Fruit fly (Drosophila melanogaster) whole organism, embryonic: ENCODE results near the gene Gr98b.

Experiments used
- ATbp ChIP-seq: fragments of 200-800 bp; sonication (Bioruptor generic); optimal IDR thresholded peaks from 2 replicates; lab custom pipeline; 2017; ENCODE audit warnings: missing biosample characterization, mild to moderate bottlenecking, missing genetic modification characterization, missing genetic modification reagents
- Abd-B ChIP-seq: fragments of 200-800 bp; sonication (Bioruptor generic); optimal IDR thresholded peaks from 2 replicates; lab custom pipeline; 2018; ENCODE audit warnings: missing biosample characterization, mild to moderate bottlenecking, missing genetic modification characterization, moderate library complexity
- CG10274 ChIP-seq: fragments of 200-800 bp; sonication (Bioruptor generic); optimal IDR thresholded peaks from 3 replicates; lab custom pipeline; 2017; ENCODE audit warnings: missing biosample characterization, mild to moderate bottlenecking, missing genetic modification characterization
- CG11456 ChIP-seq: fragments of 200-800 bp; sonication (Bioruptor generic); IDR thresholded peaks from 3 replicates; pipeline ENCODE4 v1.3.6; 2022; ENCODE audit warnings: missing biosample characterization, missing genetic modification characterization
- CG11695 ChIP-seq: fragments of 200-800 bp; sonication (Bioruptor generic); IDR thresholded peaks from 3 replicates; pipeline ENCODE4 v1.3.6; 2022; ENCODE audit warnings: missing biosample characterization, missing genetic modification characterization
- CG12299 ChIP-seq: fragments of 200-800 bp; sonication (Bioruptor generic); optimal IDR thresholded peaks from 2 replicates; lab custom pipeline; 2018; ENCODE audit warnings: missing biosample characterization, mild to moderate bottlenecking, missing genetic modification characterization
- CG12659 ChIP-seq: fragments of 200-800 bp; sonication (Bioruptor generic); optimal IDR thresholded peaks from 3 replicates; lab custom pipeline; 2017; ENCODE audit warnings: mild to moderate bottlenecking, missing biosample characterization, missing genetic modification reagents, missing genetic modification characterization
- CG16813 ChIP-seq: fragments of 200-800 bp; sonication (Bioruptor generic); IDR thresholded peaks from 3 replicates; pipeline ENCODE4 v1.3.6; 2022; ENCODE audit warnings: missing biosample characterization, missing genetic modification characterization; ENCODE audit not compliant: partially characterized antibody
- CG17612 ChIP-seq: fragments of 200-800 bp; sonication (Bioruptor generic); IDR thresholded peaks from 2 replicates; pipeline ENCODE4 v1.3.6; 2022; ENCODE audit warnings: missing biosample characterization, missing genetic modification characterization
- CG18476 ChIP-seq: fragments of 200-800 bp; sonication (Bioruptor generic); optimal IDR thresholded peaks from 2 replicates; lab custom pipeline; 2016; ENCODE audit warnings: missing biosample characterization, mild to moderate bottlenecking, missing genetic modification characterization
- CG30020 ChIP-seq: fragments of 200-800 bp; optimal IDR thresholded peaks from 2 replicates; lab custom pipeline; 2019; ENCODE audit warnings: missing biosample characterization, mild to moderate bottlenecking, missing genetic modification characterization, moderate library complexity
- CG4707 ChIP-seq: fragments of 200-800 bp; sonication (Bioruptor generic); optimal IDR thresholded peaks from 2 replicates; lab custom pipeline; 2018; ENCODE audit warnings: missing biosample characterization, mild to moderate bottlenecking, missing genetic modification characterization, moderate library complexity
- CG4854 ChIP-seq: fragments of 200-800 bp; sonication (Bioruptor generic); optimal IDR thresholded peaks from 2 replicates; lab custom pipeline; 2016; ENCODE audit warnings: missing biosample characterization, missing genetic modification characterization, inconsistent platforms
- CG6272 ChIP-seq: fragments of 200-800 bp; sonication (Bioruptor generic); IDR thresholded peaks from 2 replicates; pipeline ENCODE4 v1.3.6; 2022; ENCODE audit warnings: missing biosample characterization, missing genetic modification characterization
- CG7839 ChIP-seq: fragments of 200-800 bp; sonication (Bioruptor generic); optimal IDR thresholded peaks from 3 replicates; lab custom pipeline; 2018; ENCODE audit warnings: missing biosample characterization, mild to moderate bottlenecking, missing genetic modification characterization, moderate library complexity
- CG8089 ChIP-seq: fragments of 200-800 bp; sonication (Bioruptor generic); optimal IDR thresholded peaks from 3 replicates; lab custom pipeline; 2016; ENCODE audit warnings: missing biosample characterization, missing genetic modification characterization
- CG9609 ChIP-seq: fragments of 200-800 bp; sonication (Bioruptor generic); optimal IDR thresholded peaks from 3 replicates; lab custom pipeline; 2016; ENCODE audit warnings: missing biosample characterization, missing genetic modification characterization
- CrebB ChIP-seq: fragments of 200-800 bp; sonication (Bioruptor generic); optimal IDR thresholded peaks from 3 replicates; lab custom pipeline; 2018; ENCODE audit warnings: missing biosample characterization, mild to moderate bottlenecking, missing genetic modification characterization
- Dek ChIP-seq: fragments of 200-800 bp; sonication (Bioruptor generic); optimal IDR thresholded peaks from 3 replicates; lab custom pipeline; 2019; ENCODE audit warnings: missing biosample characterization, mild to moderate bottlenecking, missing genetic modification characterization, moderate library complexity
- Drgx ChIP-seq: fragments of 200-800 bp; sonication (Bioruptor generic); IDR thresholded peaks from 2 replicates; pipeline ENCODE4 v1.3.6; 2022; ENCODE audit warnings: missing biosample characterization, missing genetic modification characterization
- HHEX ChIP-seq: fragments of 200-800 bp; sonication (Bioruptor generic); optimal IDR thresholded peaks from 3 replicates; lab custom pipeline; 2017; ENCODE audit warnings: missing biosample characterization, mild to moderate bottlenecking, missing genetic modification characterization, missing genetic modification reagents
- Hand ChIP-seq: fragments of 200-800 bp; sonication (Bioruptor generic); optimal IDR thresholded peaks from 2 replicates; lab custom pipeline; 2017; ENCODE audit warnings: mild to moderate bottlenecking, missing biosample characterization, missing genetic modification reagents, missing genetic modification characterization
- Hey ChIP-seq: fragments of 200-800 bp; sonication (Bioruptor generic); optimal IDR thresholded peaks from 3 replicates; lab custom pipeline; 2018; ENCODE audit warnings: missing biosample characterization, mild to moderate bottlenecking, missing genetic modification characterization
- Hr3 ChIP-seq: fragments of 200-800 bp; sonication (Bioruptor generic); optimal IDR thresholded peaks from 3 replicates; lab custom pipeline; 2016; ENCODE audit warnings: missing biosample characterization, missing genetic modification characterization
- Hr51 ChIP-seq, 2 experiments: fragments of 200-800 bp; sonication (Bioruptor generic); optimal IDR thresholded peaks; 2 replicates in 1 of 2; 3 replicates in 1 of 2; lab custom pipeline; 2016 to 2018; ENCODE audit warnings: missing biosample characterization in 2 of 2, missing genetic modification characterization in 2 of 2, mild to moderate bottlenecking in 1 of 2, moderate library complexity in 1 of 2
- Hsf ChIP-seq: fragments of 200-800 bp; sonication (Bioruptor generic); optimal IDR thresholded peaks from 3 replicates; lab custom pipeline; 2016; ENCODE audit warnings: missing biosample characterization, missing genetic modification characterization
- MTF-1 ChIP-seq: fragments of 200-800 bp; sonication (Bioruptor generic); optimal IDR thresholded peaks from 2 replicates; lab custom pipeline; 2018; ENCODE audit warnings: missing biosample characterization, mild to moderate bottlenecking, missing genetic modification characterization, borderline replicate concordance
- Mad ChIP-seq: fragments of 200-800 bp; sonication (Bioruptor generic); optimal IDR thresholded peaks from 2 replicates; lab custom pipeline; 2016; ENCODE audit warnings: missing biosample characterization, missing genetic modification characterization
- PHDP ChIP-seq: fragments of 200-800 bp; sonication (Bioruptor generic); optimal IDR thresholded peaks from 3 replicates; lab custom pipeline; 2018; ENCODE audit warnings: missing biosample characterization, mild to moderate bottlenecking, missing genetic modification characterization, moderate library complexity
- Rx ChIP-seq: fragments of 200-800 bp; sonication (Bioruptor generic); IDR thresholded peaks from 2 replicates; pipeline ENCODE4 v1.3.6; 2022; ENCODE audit warnings: missing biosample characterization, missing genetic modification characterization
- Xrp1 ChIP-seq: fragments of 200-800 bp; sonication (Bioruptor generic); IDR thresholded peaks from 2 replicates; pipeline ENCODE4 v1.3.6; 2022; ENCODE audit warnings: missing biosample characterization, missing genetic modification characterization
- ab ChIP-seq: fragments of 200-800 bp; sonication (Bioruptor generic); optimal IDR thresholded peaks from 2 replicates; lab custom pipeline; 2016; ENCODE audit warnings: missing biosample characterization, missing genetic modification characterization
- ac ChIP-seq: fragments of 200-800 bp; sonication (Bioruptor generic); optimal IDR thresholded peaks from 3 replicates; lab custom pipeline; 2017; ENCODE audit warnings: missing biosample characterization, mild to moderate bottlenecking, missing genetic modification characterization
- caup ChIP-seq: fragments of 200-800 bp; sonication (Bioruptor generic); optimal IDR thresholded peaks from 3 replicates; lab custom pipeline; 2017; ENCODE audit warnings: missing biosample characterization, mild to moderate bottlenecking, missing genetic modification characterization, moderate library complexity; ENCODE audit not compliant: severe bottlenecking
- emc ChIP-seq: fragments of 200-800 bp; sonication (Bioruptor generic); optimal IDR thresholded peaks from 2 replicates; lab custom pipeline; 2016; ENCODE audit warnings: missing biosample characterization, missing genetic modification characterization
- fu2 ChIP-seq: fragments of 200-800 bp; sonication (Bioruptor generic); optimal IDR thresholded peaks from 2 replicates; lab custom pipeline; 2016; ENCODE audit warnings: missing biosample characterization, missing genetic modification characterization
- inv ChIP-seq: fragments of 200-800 bp; sonication (Bioruptor generic); IDR thresholded peaks from 2 replicates; pipeline ENCODE4 v1.3.6; 2022; ENCODE audit warnings: missing biosample characterization, missing genetic modification characterization; ENCODE audit not compliant: partially characterized antibody
- kah ChIP-seq: fragments of 200-800 bp; sonication (Bioruptor generic); optimal IDR thresholded peaks from 2 replicates; lab custom pipeline; 2018; ENCODE audit warnings: missing biosample characterization, mild to moderate bottlenecking, missing genetic modification characterization
- kni ChIP-seq: fragments of 200-800 bp; sonication (Bioruptor generic); optimal IDR thresholded peaks from 3 replicates; lab custom pipeline; 2017; ENCODE audit warnings: mild to moderate bottlenecking, missing biosample characterization, missing genetic modification reagents, missing genetic modification characterization
- lilli ChIP-seq: fragments of 200-800 bp; sonication (Bioruptor generic); optimal IDR thresholded peaks from 3 replicates; lab custom pipeline; 2016; ENCODE audit warnings: missing biosample characterization, missing genetic modification characterization
- lov ChIP-seq, 2 experiments: fragments of 200-800 bp in 1 of 2; fragments of >200 bp in 1 of 2; sonication (Bioruptor generic) in 1 of 2; IDR thresholded peaks in 1 of 2; optimal IDR thresholded peaks in 1 of 2; 2 replicates in 1 of 2; 3 replicates in 1 of 2; pipeline versions ENCODE4 v1.3.6 to Lab custom; 2017 to 2022; ENCODE audit warnings: missing biosample characterization in 1 of 2, missing genetic modification characterization in 1 of 2
- maf-S ChIP-seq: fragments of 200-800 bp; sonication (Bioruptor generic); optimal IDR thresholded peaks from 2 replicates; lab custom pipeline; 2016; ENCODE audit warnings: missing biosample characterization, missing genetic modification characterization
- pho ChIP-seq: fragments of 200-800 bp; sonication (Bioruptor generic); optimal IDR thresholded peaks from 2 replicates; lab custom pipeline; 2016; ENCODE audit warnings: missing biosample characterization, missing genetic modification characterization
- pnt ChIP-seq: fragments of 200-800 bp; sonication (Bioruptor generic); optimal IDR thresholded peaks from 3 replicates; lab custom pipeline; 2016; ENCODE audit warnings: missing biosample characterization, missing genetic modification characterization
- slp2 ChIP-seq: fragments of 200-800 bp; sonication (Bioruptor generic); optimal IDR thresholded peaks from 2 replicates; lab custom pipeline; 2016; ENCODE audit warnings: missing biosample characterization, missing genetic modification characterization
- sob ChIP-seq: fragments of 200-800 bp; sonication (Bioruptor generic); IDR thresholded peaks from 2 replicates; pipeline ENCODE4 v1.3.6; 2022; ENCODE audit warnings: missing biosample characterization, missing genetic modification characterization
- tio ChIP-seq: fragments of 200-800 bp; sonication (Bioruptor generic); optimal IDR thresholded peaks from 2 replicates; lab custom pipeline; 2017; ENCODE audit warnings: missing biosample characterization, missing genetic modification characterization, inconsistent platforms
- twi ChIP-seq: fragments of 200-800 bp; optimal IDR thresholded peaks from 2 replicates; lab custom pipeline; 2019; ENCODE audit warnings: missing biosample characterization, mild to moderate bottlenecking, missing genetic modification characterization, moderate library complexity
- tx ChIP-seq: fragments of 200-800 bp; sonication (Bioruptor generic); optimal IDR thresholded peaks from 2 replicates; lab custom pipeline; 2016; ENCODE audit warnings: missing biosample characterization, missing genetic modification characterization
- yki ChIP-seq: fragments of >200 bp; optimal IDR thresholded peaks from 3 replicates; lab custom pipeline; 2018

Gr98b gene

DNA sequence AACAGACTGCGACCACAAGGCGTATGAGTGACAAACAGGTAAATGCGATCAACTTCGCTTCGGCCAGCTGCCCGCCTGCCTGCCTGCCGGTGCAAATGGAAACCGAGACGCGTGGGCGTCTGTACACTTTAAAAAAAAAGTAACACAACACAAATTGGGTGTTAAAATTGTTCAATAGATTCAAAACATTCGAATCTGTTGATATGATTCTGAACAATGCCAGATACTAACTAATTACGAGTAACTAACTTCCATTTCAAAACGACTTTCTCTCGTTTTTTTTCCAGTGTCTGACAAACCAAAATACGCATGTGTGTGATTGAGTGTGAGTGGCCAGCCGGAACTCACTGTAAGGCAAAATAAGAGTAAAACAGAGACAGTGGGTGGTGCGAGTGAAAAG lies 27.4 kb downstream of the Gr98b start (continued):
- TF ChIP-seq kni (GFP tag; lab: Kevin White, UChicago) (no peak), sob (GFP tag; lab: Robert Waterston, UW) (peak; percentile 94), CG7839 (peak; percentile 93), fu2 (peak; percentile 75), Hr3 (GFP tag; lab: Kevin White, UChicago) (peak; percentile 70), CG8089 (peak; percentile 56), lilli (GFP tag; lab: Kevin White, UChicago) (peak; percentile 85), ac (no peak), caup (peak; percentile 95), PHDP (tag; lab: Kevin White, UChicago) (peak; percentile 78), CG11456 (GFP tag; lab: Robert Waterston, UW) (peak; percentile 92), Drgx (GFP tag; lab: Robert Waterston, UW) (peak; percentile 96), Mad (peak; percentile 53), CG11695 (peak; percentile 86), lov (optimal IDR thresholded peaks at IDR 0.05; lab: Kevin White, UChicago) (no peak), lov (GFP tag; IDR thresholded peaks at IDR 0.05; lab: Robert Waterston, UW) (peak; percentile 73; the same call in 1 of the 3 replicates), Dek (tag; lab: Kevin White, UChicago) (peak; percentile 71), pnt (peak; percentile 73), Hsf (GFP tag; lab: Kevin White, UChicago) (peak; percentile 56), Hey (tag; lab: Kevin White, UChicago) (no peak), MTF-1 (peak; percentile 75), ATbp (GFP tag; lab: Kevin White, UChicago) (peak; percentile 72), CG10274 (GFP tag; lab: Kevin White, UChicago) (peak; percentile 79), tx (peak; percentile 65), kah (peak; percentile 81), CG30020 (tag; lab: Kevin White, UChicago) (no peak), HHEX (GFP tag; lab: Kevin White, UChicago) (peak; percentile 92), maf-S (GFP tag; lab: Kevin White, UChicago) (peak; percentile 66), Hr51 (GFP tag; optimal IDR thresholded peaks at IDR 0.05; lab: Kevin White, UChicago) (peak in 1 of 2 experiments; percentile 62), CG4707 (GFP tag; lab: Kevin White, UChicago) (peak; percentile 0), CG9609 (peak; percentile 45), twi (no peak), CrebB (tag; lab: Kevin White, UChicago) (peak; percentile 25), emc (peak; percentile 76), Abd-B (no peak), CG4854 (GFP tag; lab: Kevin White, UChicago) (peak; percentile 78), CG6272 (peak; percentile 65; the same call in 1 of the 2 replicates), Hand (GFP tag; lab: Kevin White, UChicago) (peak; percentile 57), CG17612 (GFP tag; lab: Robert Waterston, UW) (peak; percentile 78), CG16813 (no peak), inv (no peak), pho (GFP tag; lab: Kevin White, UChicago) (peak; percentile 50), CG18476 (GFP tag; lab: Kevin White, UChicago) (peak; percentile 77), tio (GFP tag; lab: Kevin White, UChicago) (peak; percentile 54), Xrp1 (GFP tag; lab: Robert Waterston, UW) (peak; percentile 88), CG12299 (tag; lab: Kevin White, UChicago) (peak; percentile 14), slp2 (peak; percentile 56), Rx (GFP tag; lab: Robert Waterston, UW) (peak; percentile 84), yki (no peak), ab (no peak), CG12659 (GFP tag; lab: Kevin White, UChicago) (peak; percentile 68)
